Worm (Caenorhabditis elegans) whole organism, midembryonic: ENCODE measurements around the gene F21C10.7.

Experiments
- T22C8.4 ChIP-seq: fragments of 200-800 bp; sonication (Bioruptor generic); IDR thresholded peaks from 2 replicates; pipeline ENCODE4 v1.3.6; 2022; ENCODE audit warnings: missing genetic modification characterization, missing compliant biosample characterization
- cog-1 ChIP-seq: sonication (generic microtip); optimal IDR thresholded peaks from 2 replicates; lab custom pipeline; 2016; ENCODE audit warnings: missing genetic modification characterization, missing compliant biosample characterization
- flt-1 ChIP-seq: fragments of 200-800 bp; sonication (Bioruptor generic); IDR thresholded peaks from 2 replicates; pipeline ENCODE4 v1.3.6; 2022; ENCODE audit warnings: missing genetic modification characterization, missing compliant biosample characterization
- ref-1 ChIP-seq: fragments of 200-800 bp; sonication (Bioruptor generic); conservative IDR thresholded peaks from 2 replicates; pipeline ENCODE4 v1.3.6; 2022; ENCODE audit warnings: missing genetic modification reagents, missing genetic modification characterization, missing compliant biosample characterization
- tab-1 ChIP-seq: fragments of 200-800 bp; sonication (Bioruptor generic); IDR thresholded peaks from 2 replicates; pipeline ENCODE4 v1.3.6; 2022; ENCODE audit warnings: missing genetic modification characterization, missing compliant biosample characterization
- ztf-23 ChIP-seq: fragments of 200-800 bp; sonication (Bioruptor generic); IDR thresholded peaks from 2 replicates; pipeline ENCODE4 v1.3.6; 2022; ENCODE audit warnings: missing genetic modification reagents, missing genetic modification characterization, missing compliant biosample characterization
- ztf-29 ChIP-seq: fragments of 200-800 bp; sonication (Bioruptor generic); IDR thresholded peaks from 2 replicates; pipeline ENCODE4 v1.3.6; 2022; ENCODE audit warnings: missing genetic modification reagents, missing genetic modification characterization, missing compliant biosample characterization

DNA sequence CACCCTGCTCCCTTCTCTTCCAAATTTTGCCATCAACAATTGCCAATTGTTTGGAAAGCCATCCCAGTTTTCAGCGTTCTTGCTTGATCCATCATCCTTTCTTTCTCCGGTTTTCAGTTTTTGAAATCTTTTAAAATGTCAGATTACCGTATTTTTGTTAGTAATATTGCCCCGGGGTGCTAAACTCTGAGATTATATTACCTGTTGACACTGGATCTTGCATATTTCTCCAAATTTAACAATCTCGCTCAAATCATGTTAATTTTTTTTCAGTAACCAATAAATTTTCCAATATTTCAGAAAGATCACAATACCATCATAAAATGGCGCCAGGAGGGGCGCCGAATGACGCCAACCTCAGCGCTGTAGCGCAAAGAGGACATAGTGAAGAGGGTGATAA lies at the start of gene F21C10.7:
- no peak for TF ChIP-seq T22C8.4 (GFP tag; lab: Robert Waterston, UW)
- no peak for TF ChIP-seq cog-1 (tag; lab: Kevin White, UChicago)
- TF ChIP-seq ztf-29 (GFP tag; lab: Robert Waterston, UW) = no peak
- TF ChIP-seq ref-1 (GFP tag; lab: Robert Waterston, UW) = no peak
- no peak for TF ChIP-seq tab-1 (GFP tag; lab: Robert Waterston, UW)
- TF ChIP-seq flt-1 (GFP tag; lab: Robert Waterston, UW) = no peak
- TF ChIP-seq ztf-23 = no peak
